Worm (Caenorhabditis elegans): ENCODE results near the gene T07C4.3.

DNA sequence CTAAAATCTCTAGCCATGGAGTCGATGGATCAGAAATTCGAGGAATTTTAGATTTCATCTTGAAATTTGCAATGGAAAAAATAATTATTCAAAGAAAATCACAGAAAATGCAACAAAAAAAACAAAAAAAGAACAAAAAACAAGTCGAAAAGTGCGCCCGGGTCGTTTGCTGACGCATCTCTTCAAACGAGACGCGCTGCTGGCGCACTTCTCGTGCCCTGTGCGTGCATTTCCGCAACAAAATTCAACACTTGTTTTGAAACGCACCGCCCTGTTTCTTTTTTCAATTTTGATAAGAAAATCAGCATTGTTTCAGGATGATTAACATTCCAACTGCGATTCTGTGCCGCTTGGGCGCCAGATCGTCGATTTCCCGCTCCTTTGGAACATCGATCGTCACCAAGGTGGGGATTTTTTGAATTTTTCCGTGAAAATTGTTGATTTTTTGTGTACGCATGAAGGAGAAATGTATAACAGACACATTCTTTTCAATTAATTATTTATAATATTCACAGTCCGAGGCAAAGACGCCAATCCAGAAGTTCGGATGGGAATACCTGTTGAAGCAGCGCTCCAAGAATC is 17.9 kb upstream of the T07C4.3 start, which contains the start of the genes jmjd-4 and mev-1:
- peak; percentile 3 for TF ChIP-seq ces-1 (GFP tag; optimal IDR thresholded peaks at IDR 0.05)
- TF ChIP-seq nhr-237 (tag; optimal IDR thresholded peaks at IDR 0.05), result peak; percentile 28
- TF ChIP-seq sem-2 (GFP tag; optimal IDR thresholded peaks at IDR 0.05), result no peak
- no peak for TF ChIP-seq cnd-1 (tag; optimal IDR thresholded peaks at IDR 0.05)
- no peak for TF ChIP-seq blmp-1 (tag; optimal IDR thresholded peaks at IDR 0.05)
- TF ChIP-seq elt-3 (tag; optimal IDR thresholded peaks at IDR 0.05), result no peak
- TF ChIP-seq nhr-2 (tag; optimal IDR thresholded peaks at IDR 0.05), result no peak
- peak; percentile 72 for TF ChIP-seq pha-4 (tag; optimal IDR thresholded peaks at IDR 0.05)
- TF ChIP-seq bed-3 (GFP tag; optimal IDR thresholded peaks at IDR 0.05), result no peak
- TF ChIP-seq nhr-28 (tag; optimal IDR thresholded peaks at IDR 0.05), result no peak
- TF ChIP-seq unc-39 (tag; optimal IDR thresholded peaks at IDR 0.05), result no peak
- TF ChIP-seq ceh-43 (GFP tag; optimal IDR thresholded peaks at IDR 0.05), result no peak
- peak; percentile 75 for TF ChIP-seq lsy-2 (tag; optimal IDR thresholded peaks at IDR 0.05)

Data from whole organism, mixed stage, embryonic.